Fruit fly (Drosophila melanogaster): ENCODE measurements around the gene spg.

- TF ChIP-seq CG8478 (optimal IDR thresholded peaks at IDR 0.05) (peak; percentile 58), psq (optimal IDR thresholded peaks at IDR 0.05) (no peak), EcR (GFP tag; optimal IDR thresholded peaks at IDR 0.05) (no peak)
Measured at dm6 chr3R:28858241-28858647, 13.2 kb downstream of the spg start.
